Worm (Caenorhabditis elegans): ENCODE results near the gene F01G10.6.

- TF ChIP-seq akir-1 (GFP tag; optimal IDR thresholded peaks at IDR 0.05) (no peak), egl-44 (GFP tag; IDR thresholded peaks at IDR 0.05) (no peak), somi-1 (GFP tag; optimal IDR thresholded peaks at IDR 0.05) (no peak), unc-130 (GFP tag; optimal IDR thresholded peaks at IDR 0.05) (no peak), snpc-1.3 (tag; optimal IDR thresholded peaks at IDR 0.05; ENCODE audit: insufficient read depth) (no peak)
Measured at ce11 chrIV:10251764-10252163, 24.3 kb upstream of the F01G10.6 start.

Data from whole organism, young adult.